Worm (Caenorhabditis elegans): Measurements from ENCODE around the gene H04M03.3.

The H04M03.3 gene

DNA sequence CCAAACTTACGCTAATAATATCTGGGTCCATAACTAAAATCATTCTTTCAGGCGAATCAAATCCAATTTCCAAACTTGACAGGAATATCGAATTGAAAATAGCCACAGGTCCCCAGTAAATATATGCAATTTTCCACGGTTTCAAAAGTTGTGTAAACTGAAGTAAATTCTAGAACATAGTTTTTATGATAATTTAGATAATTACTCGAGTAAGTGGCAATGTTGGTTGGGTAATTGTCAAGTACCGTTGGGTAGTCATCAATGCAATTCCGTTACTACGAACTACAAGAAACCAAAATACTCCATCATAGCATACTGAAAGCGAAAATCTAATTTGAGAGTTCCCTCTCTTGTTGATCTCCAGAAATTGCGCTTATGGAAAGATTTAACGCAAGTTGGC, 22.0 kb upstream of the H04M03.3 start:
- TF ChIP-seq ets-5 (GFP tag; IDR thresholded peaks at IDR 0.05) (no peak), ceh-8 (GFP tag; optimal IDR thresholded peaks at IDR 0.05) (no peak), unc-62 (GFP tag; optimal IDR thresholded peaks at IDR 0.05) (no peak), efl-1 (optimal IDR thresholded peaks at IDR 0.05) (no peak), efl-1 (GFP tag; optimal IDR thresholded peaks at IDR 0.05 in 1 of 2) (peak in 1 of 2 experiments; percentile 79), vab-15 (tag; optimal IDR thresholded peaks at IDR 0.05) (no peak)

DNA sequence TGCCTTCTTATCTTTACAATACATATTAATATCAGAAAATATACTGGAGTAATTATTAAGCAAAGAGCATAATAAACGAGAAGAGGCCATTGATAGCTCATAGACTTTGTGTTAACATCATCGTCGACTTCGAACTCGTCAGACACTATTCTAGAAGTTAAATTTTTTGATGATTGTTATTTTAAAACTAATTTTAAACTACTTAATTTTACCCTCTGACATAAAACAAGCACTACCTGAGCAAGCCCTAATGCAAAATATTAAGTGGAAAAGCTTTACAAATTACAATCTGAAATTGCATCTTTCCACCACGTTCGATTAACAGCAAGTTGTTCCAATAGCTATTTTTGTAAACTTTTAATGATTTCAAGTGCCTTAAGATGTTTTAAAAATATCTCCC, 21.3 kb upstream of the H04M03.3 start, which contains the start of gene srv-17:
TSS of gene srv-17 (minus strand) at position 101 of the 400 bp plus-strand sequence.
- no peak for TF ChIP-seq nhr-28 (tag; optimal IDR thresholded peaks at IDR 0.05)
- TF ChIP-seq sptf-1 (tag; optimal IDR thresholded peaks at IDR 0.05), result no peak
- TF ChIP-seq lin-35 (GFP tag; optimal IDR thresholded peaks at IDR 0.05), result no peak
- TF ChIP-seq swsn-7 (tag; optimal IDR thresholded peaks at IDR 0.05), result no peak
- TF ChIP-seq lin-39 (tag; optimal IDR thresholded peaks at IDR 0.05), result no peak
- TF ChIP-seq F16B12.6 (tag; optimal IDR thresholded peaks at IDR 0.05), result no peak
- no peak for TF ChIP-seq ceh-8 (GFP tag; optimal IDR thresholded peaks at IDR 0.05)
- TF ChIP-seq nhr-237 (tag; optimal IDR thresholded peaks at IDR 0.05), result no peak
- TF ChIP-seq ama-1 (optimal IDR thresholded peaks at IDR 0.05), result no peak
- no peak for TF ChIP-seq fkh-4 (tag; optimal IDR thresholded peaks at IDR 0.05; ENCODE audit: borderline replicate concordance)
- TF ChIP-seq hlh-17 (GFP tag; optimal IDR thresholded peaks at IDR 0.05; ENCODE audit: borderline replicate concordance), result no peak
- TF ChIP-seq pag-3 (tag; optimal IDR thresholded peaks at IDR 0.05; ENCODE audit: borderline replicate concordance, insufficient read depth), result no peak
- TF ChIP-seq fos-1 (tag; optimal IDR thresholded peaks at IDR 0.05), result no peak
- TF ChIP-seq zag-1 (tag; optimal IDR thresholded peaks at IDR 0.05), result no peak
- TF ChIP-seq snu-23 (GFP tag; optimal IDR thresholded peaks at IDR 0.05), result no peak
- no peak for TF ChIP-seq ztf-11 (tag; optimal IDR thresholded peaks at IDR 0.05)
- no peak for TF ChIP-seq grh-1 (GFP tag; IDR thresholded peaks at IDR 0.05)
- no peak for TF ChIP-seq lin-13 (GFP tag; optimal IDR thresholded peaks at IDR 0.05)
- TF ChIP-seq nhr-77 (tag; optimal IDR thresholded peaks at IDR 0.05), result no peak

DNA sequence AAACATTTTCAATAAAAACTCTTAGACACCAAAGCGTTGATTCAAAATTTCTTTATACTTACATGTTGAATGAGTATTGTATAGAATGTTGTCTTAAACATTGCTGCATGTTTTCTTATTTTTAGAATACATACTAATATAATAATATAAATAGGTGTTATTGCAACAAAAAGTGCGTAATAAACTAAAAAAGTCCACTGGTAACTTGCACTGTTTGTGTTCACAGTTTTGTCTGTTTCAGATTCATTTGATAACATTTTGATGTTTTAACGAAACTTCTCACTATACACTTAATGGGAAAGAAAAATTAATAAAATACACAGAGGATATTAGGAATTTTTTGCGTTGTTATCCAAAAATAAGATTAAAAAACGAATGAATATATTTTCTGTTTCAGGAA, 17.5 kb upstream of the H04M03.3 start, which contains the start of gene srv-19:
TSS of gene srv-19 (minus strand) at position 101 of the 400 bp plus-strand sequence.
- TF ChIP-seq irx-1 (tag; optimal IDR thresholded peaks at IDR 0.05) (no peak), sptf-1 (tag; optimal IDR thresholded peaks at IDR 0.05) (no peak), efl-1 (optimal IDR thresholded peaks at IDR 0.05) (no peak), efl-1 (GFP tag; optimal IDR thresholded peaks at IDR 0.05 in 1 of 2) (no peak), ceh-88 (GFP tag; IDR thresholded peaks at IDR 0.05) (no peak), C16A3.4 (tag; optimal IDR thresholded peaks at IDR 0.05) (no peak), unc-130 (tag; optimal IDR thresholded peaks at IDR 0.05) (no peak), skn-1 (tag; optimal IDR thresholded peaks at IDR 0.05) (no peak), pag-3 (tag; optimal IDR thresholded peaks at IDR 0.05; ENCODE audit: borderline replicate concordance, insufficient read depth) (no peak), lsy-2 (tag; optimal IDR thresholded peaks at IDR 0.05) (no peak), C34B4.2 (tag; optimal IDR thresholded peaks at IDR 0.05) (no peak), dsc-1 (tag; optimal IDR thresholded peaks at IDR 0.05) (no peak), fos-1 (tag; optimal IDR thresholded peaks at IDR 0.05) (no peak)

DNA sequence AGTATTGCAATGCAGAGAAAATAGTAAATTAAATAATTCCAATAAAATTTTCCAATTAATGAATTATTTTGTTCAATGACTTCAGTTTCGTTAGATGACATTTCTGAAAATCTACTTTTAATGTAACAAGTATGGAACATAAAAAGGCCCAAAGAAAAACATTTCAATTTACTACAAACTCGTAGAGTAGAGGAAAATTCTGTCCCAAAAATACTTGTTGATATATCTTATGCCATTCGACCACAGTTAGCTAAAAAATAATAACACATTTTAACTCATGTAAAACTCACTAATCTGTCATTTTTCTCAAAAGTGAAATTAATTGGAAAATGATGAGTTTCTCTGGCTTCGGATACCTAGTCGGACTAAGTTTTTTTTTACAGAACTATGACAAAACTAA, 14.1 kb upstream of the H04M03.3 start, which contains the start of gene srv-21:
TSS of gene srv-21 (minus strand) at position 101 of the 400 bp plus-strand sequence.
- no peak for TF ChIP-seq snu-23 (GFP tag; optimal IDR thresholded peaks at IDR 0.05)
- TF ChIP-seq C34B4.2 (tag; optimal IDR thresholded peaks at IDR 0.05), result no peak
- no peak for TF ChIP-seq ceh-8 (GFP tag; optimal IDR thresholded peaks at IDR 0.05)
- no peak for TF ChIP-seq jun-1 (tag; optimal IDR thresholded peaks at IDR 0.05)
- TF ChIP-seq lsy-2 (tag; optimal IDR thresholded peaks at IDR 0.05), result no peak
- no peak for TF ChIP-seq unc-130 (tag; optimal IDR thresholded peaks at IDR 0.05)
- TF ChIP-seq nhr-11 (tag; optimal IDR thresholded peaks at IDR 0.05), result no peak
- TF ChIP-seq nhr-71 (tag; optimal IDR thresholded peaks at IDR 0.05), result no peak
- no peak for TF ChIP-seq ceh-88 (GFP tag; IDR thresholded peaks at IDR 0.05)
- TF ChIP-seq ets-5 (GFP tag; IDR thresholded peaks at IDR 0.05), result no peak
- TF ChIP-seq mab-9 (GFP tag; IDR thresholded peaks at IDR 0.05), result no peak
- TF ChIP-seq dpl-1 (GFP tag; optimal IDR thresholded peaks at IDR 0.05), result no peak
- no peak for TF ChIP-seq nhr-20 (tag; optimal IDR thresholded peaks at IDR 0.05)
- no peak for TF ChIP-seq ama-1 (optimal IDR thresholded peaks at IDR 0.05)

Data from whole organism, L1 larva.